Worm (Caenorhabditis elegans): ENCODE data around the gene cids-1.

DNA sequence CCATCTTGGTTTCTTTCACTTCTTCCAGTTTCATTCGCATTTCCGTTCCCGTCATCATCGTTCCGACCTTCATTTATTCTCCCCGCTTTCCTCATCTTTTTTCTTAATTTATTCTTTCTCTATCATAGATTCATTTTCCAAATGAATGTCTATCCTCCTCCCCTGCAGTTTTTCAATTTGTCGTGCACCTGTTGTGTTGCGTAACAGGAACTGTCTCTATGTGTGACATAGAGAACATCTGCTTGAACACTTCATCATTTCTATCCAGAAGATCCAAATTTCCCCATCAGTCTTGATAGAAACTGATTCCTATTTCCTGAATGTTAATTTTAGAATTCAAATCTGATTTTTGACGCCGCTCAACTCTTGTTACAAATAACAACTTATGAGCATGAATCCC lies 39.3 kb downstream of the cids-1 start:
- TF ChIP-seq ces-1 (GFP tag; optimal IDR thresholded peaks at IDR 0.05) (no peak), mep-1 (tag; optimal IDR thresholded peaks at IDR 0.05) (no peak), lin-29 (GFP tag; IDR thresholded peaks at IDR 0.05) (no peak), pqm-1 (tag; optimal IDR thresholded peaks at IDR 0.05) (no peak), hlh-30 (tag; optimal IDR thresholded peaks at IDR 0.05; ENCODE audit: insufficient read depth) (no peak), mxl-3 (GFP tag; optimal IDR thresholded peaks at IDR 0.05) (no peak), unc-62 (GFP tag; optimal IDR thresholded peaks at IDR 0.05 in 1 of 2) (no peak), unc-62 (tag; optimal IDR thresholded peaks at IDR 0.05) (no peak), ama-1 (optimal IDR thresholded peaks at IDR 0.05) (no peak)
